Fruit fly (Drosophila melanogaster): Measurements from ENCODE around the gene sr.

The sr gene

DNA sequence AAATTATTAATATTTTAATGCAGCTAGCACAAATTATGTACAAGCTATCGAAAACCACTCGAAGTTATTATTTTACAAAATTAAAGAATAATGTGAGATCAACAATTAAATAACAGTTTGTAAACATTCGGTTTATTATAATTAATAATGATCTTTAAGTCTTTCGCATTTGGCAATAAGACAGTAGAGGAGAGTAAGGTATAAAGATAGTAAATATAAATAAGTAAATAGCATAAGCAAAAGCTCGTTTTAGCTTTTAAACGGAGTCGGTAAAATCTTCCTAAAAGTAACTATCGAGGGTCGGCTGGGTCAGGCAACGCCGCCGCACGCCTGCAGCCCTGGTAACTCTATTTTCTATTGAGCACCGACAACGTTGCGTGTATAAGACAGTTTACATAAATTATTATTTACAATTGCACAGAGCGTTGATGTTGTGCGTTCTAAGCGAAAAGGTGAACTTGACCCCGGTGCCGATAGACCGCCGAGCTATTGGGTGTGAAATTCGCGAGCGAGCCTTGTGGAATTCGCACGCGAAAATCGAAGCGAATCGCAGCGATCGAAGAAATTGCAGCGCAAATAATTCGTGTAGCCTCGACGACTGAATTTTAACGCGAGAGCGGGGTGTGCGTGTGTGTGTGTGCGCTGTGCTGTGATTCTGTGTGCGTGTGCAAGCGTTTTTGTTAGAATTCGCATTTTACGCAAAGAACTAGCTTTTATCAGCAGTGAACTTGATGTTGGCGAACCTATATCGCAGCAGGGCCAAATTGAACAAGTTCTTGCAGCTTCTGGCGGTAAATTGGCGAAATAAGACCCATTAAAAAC lies 77.0 kb downstream of the sr start, which contains the start of gene wrd:
Gene wrd (plus strand): TSS at position 342 of the 822 bp plus-strand sequence.
- TF ChIP-seq D1 (tag; optimal IDR thresholded peaks at IDR 0.05) (no peak), CG8301 (tag; optimal IDR thresholded peaks at IDR 0.05) (no peak), CG15710 (tag; optimal IDR thresholded peaks at IDR 0.05) (peak; percentile 30), CG8159 (tag; optimal IDR thresholded peaks at IDR 0.05) (peak; percentile 43)

DNA sequence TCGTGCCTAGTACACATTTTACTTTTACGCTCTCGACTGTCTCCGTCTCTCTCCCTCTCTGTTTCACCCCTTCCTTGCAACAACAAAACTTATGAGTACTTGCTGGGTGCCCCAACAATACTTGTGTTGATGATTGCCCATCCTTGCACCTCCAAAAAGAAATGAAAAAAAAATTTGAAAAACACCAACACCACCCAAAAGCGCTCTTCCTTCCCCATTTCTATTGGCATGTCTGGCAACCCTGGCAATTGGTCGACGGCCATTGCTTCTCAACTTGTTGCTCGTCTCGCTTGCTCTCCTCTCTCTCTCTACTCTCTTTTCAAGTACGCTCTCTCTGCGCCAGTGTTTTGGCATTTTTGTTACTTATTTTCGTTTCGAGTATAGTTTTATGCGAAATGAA lies 77.8 kb downstream of the sr start:
- peak; percentile 28 for TF ChIP-seq EcR (GFP tag; optimal IDR thresholded peaks at IDR 0.05)
- TF ChIP-seq CG13204 (GFP tag; optimal IDR thresholded peaks at IDR 0.05), result no peak
- peak; percentile 2 for TF ChIP-seq CG17806 (tag; optimal IDR thresholded peaks at IDR 0.05)
- peak; percentile 88 for TF ChIP-seq CG12605 (GFP tag; IDR thresholded peaks at IDR 0.05)
- no peak for TF ChIP-seq D1 (tag; optimal IDR thresholded peaks at IDR 0.05)
- TF ChIP-seq CG9948 (tag; optimal IDR thresholded peaks at IDR 0.05), result no peak
- no peak for TF ChIP-seq Snoo (tag; optimal IDR thresholded peaks at IDR 0.05)
- no peak for TF ChIP-seq CG14655 (GFP tag; optimal IDR thresholded peaks at IDR 0.05)
- no peak for TF ChIP-seq rn (GFP tag; IDR thresholded peaks at IDR 0.05)
- 0 out of 3 replicates have a peak, but pooled peaks have one; percentile 53 for TF ChIP-seq CG4496 (GFP tag; IDR thresholded peaks at IDR 0.05)
- TF ChIP-seq gl (tag; optimal IDR thresholded peaks at IDR 0.05), result no peak
- TF ChIP-seq CG10348 (GFP tag; IDR thresholded peaks at IDR 0.05), result no peak
- no peak for TF ChIP-seq CG8301 (tag; optimal IDR thresholded peaks at IDR 0.05)
- no peak for TF ChIP-seq Pif1B (GFP tag; optimal IDR thresholded peaks at IDR 0.05)
- TF ChIP-seq fd96Ca (GFP tag; IDR thresholded peaks at IDR 0.05), result peak; percentile 54; the same call in 2 of the 3 replicates
- peak; percentile 44 for TF ChIP-seq CG32121 (GFP tag; IDR thresholded peaks at IDR 0.05)
- TF ChIP-seq CG34367 (tag; optimal IDR thresholded peaks at IDR 0.05), result peak; percentile 21
- peak; percentile 25 for TF ChIP-seq CG15710 (tag; optimal IDR thresholded peaks at IDR 0.05)
- peak; percentile 51 for TF ChIP-seq Ets98B (GFP tag; IDR thresholded peaks at IDR 0.05)
- peak; percentile 27 for TF ChIP-seq CG8159 (tag; optimal IDR thresholded peaks at IDR 0.05)
- TF ChIP-seq Pif1A (GFP tag; optimal IDR thresholded peaks at IDR 0.05), result peak; percentile 33

DNA sequence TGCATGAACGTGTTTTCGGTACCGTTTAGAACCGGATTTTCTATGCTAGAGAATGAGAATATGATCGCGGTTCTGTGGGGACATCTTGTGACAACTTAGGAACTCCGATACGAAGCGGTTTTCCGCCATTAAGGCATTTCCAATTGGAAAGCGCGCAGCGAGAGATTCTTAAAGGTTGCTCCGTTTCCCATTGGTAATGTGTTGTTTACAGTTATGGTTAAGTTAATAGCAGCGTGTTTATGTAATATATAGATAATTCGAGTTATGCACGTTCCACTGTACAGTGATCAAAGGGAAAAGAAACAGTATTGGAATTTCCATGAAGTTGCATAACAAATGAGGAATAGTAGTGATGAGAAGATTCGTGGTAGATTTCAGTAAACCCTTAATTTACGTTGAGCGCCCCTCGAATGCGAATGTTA lies 78.3 kb downstream of the sr start:
- TF ChIP-seq Pif1B (GFP tag; optimal IDR thresholded peaks at IDR 0.05), result peak; percentile 31
- peak; percentile 1 for TF ChIP-seq CG9948 (tag; optimal IDR thresholded peaks at IDR 0.05)
- no peak for TF ChIP-seq CG34367 (tag; optimal IDR thresholded peaks at IDR 0.05)
- peak; percentile 65 for TF ChIP-seq CG14655 (GFP tag; optimal IDR thresholded peaks at IDR 0.05)
- TF ChIP-seq rn (GFP tag; IDR thresholded peaks at IDR 0.05), result no peak
- peak; percentile 49 for TF ChIP-seq CG8301 (tag; optimal IDR thresholded peaks at IDR 0.05)
- no peak for TF ChIP-seq CG12605 (GFP tag; IDR thresholded peaks at IDR 0.05)
- no peak for TF ChIP-seq CG4496 (GFP tag; IDR thresholded peaks at IDR 0.05)
- TF ChIP-seq CG13204 (GFP tag; optimal IDR thresholded peaks at IDR 0.05), result no peak
- no peak for TF ChIP-seq EcR (GFP tag; optimal IDR thresholded peaks at IDR 0.05)
- TF ChIP-seq CG10348 (GFP tag; IDR thresholded peaks at IDR 0.05), result no peak
- TF ChIP-seq CG32121 (GFP tag; IDR thresholded peaks at IDR 0.05), result no peak
- no peak for TF ChIP-seq CG15710 (tag; optimal IDR thresholded peaks at IDR 0.05)
- peak; percentile 21 for TF ChIP-seq Snoo (tag; optimal IDR thresholded peaks at IDR 0.05)
- TF ChIP-seq D1 (tag; optimal IDR thresholded peaks at IDR 0.05), result no peak
- TF ChIP-seq Pif1A (GFP tag; optimal IDR thresholded peaks at IDR 0.05), result no peak
- peak; percentile 48 for TF ChIP-seq CG8159 (tag; optimal IDR thresholded peaks at IDR 0.05)
- TF ChIP-seq Ets98B (GFP tag; IDR thresholded peaks at IDR 0.05), result no peak
- no peak for TF ChIP-seq fd96Ca (GFP tag; IDR thresholded peaks at IDR 0.05)
- TF ChIP-seq CG17806 (tag; optimal IDR thresholded peaks at IDR 0.05), result peak; percentile 20
- TF ChIP-seq gl (tag; optimal IDR thresholded peaks at IDR 0.05), result no peak

DNA sequence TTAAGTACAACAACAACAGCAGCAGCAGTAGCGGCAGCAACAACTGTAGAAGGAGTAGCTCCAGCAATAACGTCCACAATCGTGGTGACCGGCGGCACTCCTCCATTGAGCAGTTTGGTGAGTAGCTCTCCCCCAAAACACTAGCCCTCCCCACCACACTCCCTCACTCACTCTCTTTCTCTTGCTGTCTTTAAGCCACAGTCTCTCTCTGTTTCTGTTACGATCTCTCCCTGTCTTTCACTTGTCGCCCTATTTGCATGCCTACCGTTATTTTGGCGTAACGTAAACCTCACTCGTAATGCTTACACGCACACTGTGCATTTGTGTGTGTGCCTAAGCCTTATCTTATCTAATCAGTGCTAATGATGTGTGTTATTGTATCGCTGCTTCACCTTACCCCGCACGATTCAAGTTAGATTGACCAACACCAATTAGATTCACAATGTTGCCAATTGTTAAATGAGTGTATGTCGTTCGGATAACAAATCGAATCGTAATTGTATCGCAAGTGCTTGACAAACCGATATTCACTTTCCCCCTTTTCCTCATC lies 79.5 kb downstream of the sr start:
- no peak for TF ChIP-seq CG8301 (tag; optimal IDR thresholded peaks at IDR 0.05)
- no peak for TF ChIP-seq CG14655 (GFP tag; optimal IDR thresholded peaks at IDR 0.05)
- TF ChIP-seq CG15710 (tag; optimal IDR thresholded peaks at IDR 0.05), result no peak
- TF ChIP-seq CG10348 (GFP tag; IDR thresholded peaks at IDR 0.05), result no peak
- no peak for TF ChIP-seq CG13204 (GFP tag; optimal IDR thresholded peaks at IDR 0.05)
- no peak for TF ChIP-seq fd96Ca (GFP tag; IDR thresholded peaks at IDR 0.05)
- TF ChIP-seq CG34367 (tag; optimal IDR thresholded peaks at IDR 0.05), result no peak
- no peak for TF ChIP-seq CG9948 (tag; optimal IDR thresholded peaks at IDR 0.05)
- TF ChIP-seq D1 (tag; optimal IDR thresholded peaks at IDR 0.05), result no peak

DNA sequence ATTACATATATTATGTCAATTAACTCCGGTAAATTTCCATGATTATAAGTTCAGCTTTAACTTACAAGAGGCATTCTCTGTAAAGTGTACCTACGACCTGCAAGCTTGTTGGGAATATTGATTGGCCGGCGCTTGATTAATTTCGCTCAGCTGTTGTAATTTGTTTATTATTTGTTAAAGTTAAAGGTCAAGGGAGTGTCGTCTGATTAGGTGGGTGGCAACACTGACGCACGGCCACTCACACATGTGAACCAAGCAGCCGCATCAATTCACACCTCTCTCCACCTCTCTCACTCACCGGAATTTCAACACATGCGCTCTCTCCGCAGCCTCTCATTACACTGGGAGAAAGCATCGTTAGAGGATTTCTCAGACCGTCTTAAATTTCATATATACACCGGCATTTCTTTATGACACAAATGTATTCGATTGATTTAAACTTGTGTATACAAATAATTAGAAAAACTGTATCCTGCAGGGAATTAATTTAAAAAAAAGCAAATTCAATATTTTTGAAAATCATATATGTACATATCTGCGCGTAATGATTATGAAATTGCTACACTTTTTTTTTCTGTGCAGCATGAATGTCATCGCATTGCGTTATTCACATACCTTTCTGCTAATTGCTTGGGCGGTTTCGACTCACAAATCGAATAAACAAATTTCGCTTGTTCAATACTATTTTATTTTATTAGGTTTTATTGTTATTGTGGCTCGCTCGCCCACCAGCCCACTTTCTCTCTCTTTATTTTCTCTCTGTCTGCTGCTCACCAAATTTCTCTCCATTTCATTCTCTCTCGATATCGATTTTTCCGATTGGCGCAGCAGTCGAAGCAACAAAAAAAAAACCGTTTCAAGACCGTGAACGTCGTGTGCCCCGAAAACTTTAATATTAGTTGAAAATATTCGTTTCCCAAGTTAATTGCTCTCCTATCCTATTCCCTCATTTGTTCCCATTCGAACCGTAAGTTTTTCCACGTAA lies 81.7 kb downstream of the sr start:
- TF ChIP-seq EcR (GFP tag; optimal IDR thresholded peaks at IDR 0.05) (no peak), fd96Ca (GFP tag; IDR thresholded peaks at IDR 0.05) (0 out of 3 replicates have a peak, but pooled peaks have one; percentile 58), CG8159 (tag; optimal IDR thresholded peaks at IDR 0.05) (peak; percentile 80), CG8301 (tag; optimal IDR thresholded peaks at IDR 0.05) (peak; percentile 85), Snoo (tag; optimal IDR thresholded peaks at IDR 0.05) (peak; percentile 71), CG9948 (tag; optimal IDR thresholded peaks at IDR 0.05) (peak; percentile 73), Pif1B (GFP tag; optimal IDR thresholded peaks at IDR 0.05) (peak; percentile 56), CG14655 (GFP tag; optimal IDR thresholded peaks at IDR 0.05) (no peak), CG13204 (GFP tag; optimal IDR thresholded peaks at IDR 0.05) (no peak), CG12605 (GFP tag; IDR thresholded peaks at IDR 0.05) (peak; percentile 70), gl (tag; optimal IDR thresholded peaks at IDR 0.05) (no peak), CG10348 (GFP tag; IDR thresholded peaks at IDR 0.05) (no peak; the same call in 1 of the 2 replicates), CG34367 (tag; optimal IDR thresholded peaks at IDR 0.05) (no peak), CG17806 (tag; optimal IDR thresholded peaks at IDR 0.05) (peak; percentile 63), D1 (tag; optimal IDR thresholded peaks at IDR 0.05) (no peak), Ets98B (GFP tag; IDR thresholded peaks at IDR 0.05) (peak; percentile 62), rn (GFP tag; IDR thresholded peaks at IDR 0.05) (0 out of 2 replicates have a peak, but pooled peaks have one; percentile 26), Pif1A (GFP tag; optimal IDR thresholded peaks at IDR 0.05) (no peak), CG32121 (GFP tag; IDR thresholded peaks at IDR 0.05) (peak; percentile 78), CG15710 (tag; optimal IDR thresholded peaks at IDR 0.05) (peak; percentile 65), CG4496 (GFP tag; IDR thresholded peaks at IDR 0.05) (peak; percentile 79)

All from whole organism, pupa.